Fruit fly (Drosophila melanogaster) whole organism, embryonic: Measurements from ENCODE around the gene CG31265.

Experiments used
- CG10209 ChIP-seq: fragments of 200-800 bp; sonication (Bioruptor generic); optimal IDR thresholded peaks from 3 replicates; lab custom pipeline; 2017; ENCODE audit warnings: missing biosample characterization, mild to moderate bottlenecking, missing genetic modification characterization, missing genetic modification reagents
- CG10654 ChIP-seq: fragments of 200-800 bp; sonication (Bioruptor generic); optimal IDR thresholded peaks from 2 replicates; lab custom pipeline; 2016; ENCODE audit warnings: missing biosample characterization, missing genetic modification characterization
- CG11504 ChIP-seq: fragments of 200-800 bp; sonication (Bioruptor generic); optimal IDR thresholded peaks from 3 replicates; lab custom pipeline; 2019; ENCODE audit warnings: missing biosample characterization, mild to moderate bottlenecking, missing genetic modification characterization, moderate library complexity
- CG12942 ChIP-seq: fragments of 200-800 bp; sonication (Bioruptor generic); optimal IDR thresholded peaks from 3 replicates; lab custom pipeline; 2016; ENCODE audit warnings: missing biosample characterization, missing genetic modification characterization
- CG14441 ChIP-seq: fragments of 200-800 bp; sonication (Bioruptor generic); IDR thresholded peaks from 2 replicates; pipeline ENCODE4 v1.3.6; 2022; ENCODE audit warnings: missing biosample characterization, missing genetic modification characterization
- CG15269 ChIP-seq: fragments of 200-800 bp; sonication (Bioruptor generic); optimal IDR thresholded peaks from 2 replicates; lab custom pipeline; 2018; ENCODE audit warnings: missing biosample characterization, mild to moderate bottlenecking, missing genetic modification characterization, moderate library complexity
- CG1529 ChIP-seq: fragments of 200-800 bp; sonication (Bioruptor generic); optimal IDR thresholded peaks from 3 replicates; lab custom pipeline; 2018; ENCODE audit warnings: missing biosample characterization, missing genetic modification characterization
- CG16779 ChIP-seq: fragments of 200-800 bp; sonication (Bioruptor generic); IDR thresholded peaks from 2 replicates; pipeline ENCODE4 v1.3.6; 2022; ENCODE audit warnings: missing biosample characterization, missing genetic modification characterization
- CG17568 ChIP-seq: fragments of 200-800 bp; sonication (Bioruptor generic); optimal IDR thresholded peaks from 2 replicates; lab custom pipeline; 2018; ENCODE audit warnings: missing biosample characterization, mild to moderate bottlenecking, missing genetic modification characterization, moderate library complexity
- CG17829 ChIP-seq: fragments of 200-800 bp; optimal IDR thresholded peaks from 2 replicates; lab custom pipeline; 2019; ENCODE audit warnings: missing biosample characterization, mild to moderate bottlenecking, missing genetic modification characterization, moderate library complexity
- CG2129 ChIP-seq: fragments of 200-800 bp; sonication (Bioruptor generic); IDR thresholded peaks from 2 replicates; pipeline ENCODE4 v1.3.6; 2022; ENCODE audit warnings: missing biosample characterization, missing genetic modification characterization; ENCODE audit not compliant: partially characterized antibody
- CG30403 ChIP-seq: fragments of 200-800 bp; sonication (Bioruptor generic); optimal IDR thresholded peaks from 3 replicates; lab custom pipeline; 2016; ENCODE audit warnings: missing biosample characterization, missing genetic modification characterization
- CG3281 ChIP-seq: fragments of 200-800 bp; sonication (Bioruptor generic); optimal IDR thresholded peaks from 3 replicates; lab custom pipeline; 2017; ENCODE audit warnings: missing biosample characterization, mild to moderate bottlenecking, missing genetic modification characterization
- CG33213 ChIP-seq: fragments of 200-800 bp; sonication (Bioruptor generic); optimal IDR thresholded peaks from 3 replicates; lab custom pipeline; 2016; ENCODE audit warnings: missing biosample characterization, missing genetic modification characterization
- CG34224 ChIP-seq: fragments of 200-800 bp; sonication (Bioruptor generic); IDR thresholded peaks from 3 replicates; pipeline ENCODE4 v1.3.6; 2022; ENCODE audit warnings: missing biosample characterization, missing genetic modification characterization; ENCODE audit not compliant: partially characterized antibody
- CG6175 ChIP-seq: fragments of 200-800 bp; sonication (Bioruptor generic); IDR thresholded peaks from 3 replicates; pipeline ENCODE4 v1.3.6; 2022; ENCODE audit warnings: missing biosample characterization, missing genetic modification characterization
- CG7357 ChIP-seq: fragments of 200-800 bp; sonication (Bioruptor generic); IDR thresholded peaks from 3 replicates; pipeline ENCODE4 v1.3.6; 2022; ENCODE audit warnings: missing biosample characterization, missing genetic modification characterization
- CG7556 ChIP-seq: fragments of 200-800 bp; sonication (Bioruptor generic); optimal IDR thresholded peaks from 2 replicates; lab custom pipeline; 2017; ENCODE audit warnings: missing biosample characterization, mild to moderate bottlenecking, missing genetic modification characterization
- CG7786 ChIP-seq: fragments of 200-800 bp; sonication (Bioruptor generic); optimal IDR thresholded peaks from 2 replicates; lab custom pipeline; 2016; ENCODE audit warnings: missing biosample characterization, missing genetic modification characterization
- CG7928 ChIP-seq: fragments of 200-800 bp; sonication (Bioruptor generic); optimal IDR thresholded peaks from 2 replicates; lab custom pipeline; 2017; ENCODE audit warnings: missing biosample characterization, mild to moderate bottlenecking, missing genetic modification characterization
- CG8944 ChIP-seq: fragments of 200-800 bp; sonication (Bioruptor generic); optimal IDR thresholded peaks from 3 replicates; lab custom pipeline; 2016; ENCODE audit warnings: missing biosample characterization, missing genetic modification characterization
- CG9876 ChIP-seq: fragments of 200-800 bp; sonication (Bioruptor generic); optimal IDR thresholded peaks from 2 replicates; lab custom pipeline; 2016; ENCODE audit warnings: missing biosample characterization, missing genetic modification characterization
- Chrac-16 ChIP-seq: fragments of 200-800 bp; sonication (Bioruptor generic); optimal IDR thresholded peaks from 3 replicates; lab custom pipeline; 2016; ENCODE audit warnings: missing biosample characterization, missing genetic modification characterization
- HLH3B ChIP-seq: fragments of 200-800 bp; sonication (Bioruptor generic); IDR thresholded peaks from 2 replicates; pipeline ENCODE4 v1.3.6; 2022; ENCODE audit warnings: missing biosample characterization, missing genetic modification characterization
- HLH54F ChIP-seq: fragments of 200-800 bp; sonication (Bioruptor generic); optimal IDR thresholded peaks from 3 replicates; lab custom pipeline; 2016; ENCODE audit warnings: missing biosample characterization, missing genetic modification characterization
- HmgD ChIP-seq: fragments of 200-800 bp; sonication (Bioruptor generic); optimal IDR thresholded peaks from 3 replicates; lab custom pipeline; 2016; ENCODE audit warnings: missing biosample characterization, missing genetic modification characterization
- Mrtf ChIP-seq: fragments of 200-800 bp; sonication (Bioruptor generic); IDR thresholded peaks from 3 replicates; pipeline ENCODE4 v1.3.6; 2022; ENCODE audit warnings: missing biosample characterization, missing genetic modification characterization
- NC2α ChIP-seq: fragments of 200-800 bp; sonication (Bioruptor generic); optimal IDR thresholded peaks from 2 replicates; lab custom pipeline; 2016; ENCODE audit warnings: missing biosample characterization, missing genetic modification characterization
- NK7.1 ChIP-seq: fragments of 200-800 bp; sonication (Bioruptor generic); optimal IDR thresholded peaks from 3 replicates; lab custom pipeline; 2016; ENCODE audit warnings: missing biosample characterization, missing genetic modification characterization
- Optix ChIP-seq: fragments of 200-800 bp; sonication (Bioruptor generic); IDR thresholded peaks from 3 replicates; pipeline ENCODE4 v1.3.6; 2022; ENCODE audit warnings: missing biosample characterization, missing genetic modification characterization
- Pdp1 ChIP-seq, 2 experiments: fragments of 200-800 bp; sonication (Bioruptor generic); optimal IDR thresholded peaks; 3 replicates each; lab custom pipeline; 2016; ENCODE audit warnings: missing biosample characterization in 2 of 2, missing genetic modification characterization in 2 of 2, mild to moderate bottlenecking in 1 of 2, moderate library complexity in 1 of 2
- Ssrp ChIP-seq: fragments of 200-800 bp; sonication (Bioruptor generic); optimal IDR thresholded peaks from 2 replicates; lab custom pipeline; 2018; ENCODE audit warnings: missing biosample characterization, mild to moderate bottlenecking, missing genetic modification characterization, moderate library complexity
- Taf1 ChIP-seq: fragments of 200-800 bp; sonication (Bioruptor generic); IDR thresholded peaks from 2 replicates; pipeline ENCODE4 v1.3.6; 2022; ENCODE audit warnings: missing biosample characterization, missing genetic modification characterization
- abd-A ChIP-seq: fragments of 200-800 bp; sonication (Bioruptor generic); optimal IDR thresholded peaks from 3 replicates; lab custom pipeline; 2019; ENCODE audit warnings: missing biosample characterization, mild to moderate bottlenecking, missing genetic modification characterization, moderate library complexity
- bowl ChIP-seq: fragments of 200-800 bp; sonication (Bioruptor generic); IDR thresholded peaks from 2 replicates; pipeline ENCODE4 v1.3.6; 2022; ENCODE audit warnings: missing biosample characterization, missing genetic modification characterization
- dpn ChIP-seq, 2 experiments: fragments of 200-800 bp; sonication (Bioruptor generic); optimal IDR thresholded peaks; 3 replicates each; lab custom pipeline; 2016; ENCODE audit warnings: missing biosample characterization in 2 of 2, missing genetic modification characterization in 2 of 2
- fru ChIP-seq: fragments of >200 bp; optimal IDR thresholded peaks from 2 replicates; lab custom pipeline; 2017
- ham ChIP-seq: fragments of 200-800 bp; sonication (Bioruptor generic); IDR thresholded peaks from 2 replicates; pipeline ENCODE4 v1.3.6; 2022; ENCODE audit warnings: missing biosample characterization, missing genetic modification characterization
- kah ChIP-seq: fragments of 200-800 bp; sonication (Bioruptor generic); optimal IDR thresholded peaks from 2 replicates; lab custom pipeline; 2018; ENCODE audit warnings: missing biosample characterization, mild to moderate bottlenecking, missing genetic modification characterization
- klu ChIP-seq: fragments of 200-800 bp; sonication (Bioruptor generic); IDR thresholded peaks from 2 replicates; pipeline ENCODE4 v1.3.6; 2022; ENCODE audit warnings: missing biosample characterization, missing genetic modification characterization
- p53 ChIP-seq: fragments of 200-800 bp; sonication (Bioruptor generic); optimal IDR thresholded peaks from 2 replicates; lab custom pipeline; 2016; ENCODE audit warnings: missing biosample characterization, missing genetic modification characterization
- pita ChIP-seq: fragments of 200-800 bp; sonication (Bioruptor generic); optimal IDR thresholded peaks from 2 replicates; lab custom pipeline; 2017; ENCODE audit warnings: missing biosample characterization, mild to moderate bottlenecking, missing genetic modification characterization
- scrt ChIP-seq: fragments of 200-800 bp; sonication (Bioruptor generic); optimal IDR thresholded peaks from 2 replicates; lab custom pipeline; 2018; ENCODE audit warnings: missing biosample characterization, mild to moderate bottlenecking, missing genetic modification characterization, moderate library complexity
- slou ChIP-seq: fragments of 200-800 bp; sonication (Bioruptor generic); optimal IDR thresholded peaks from 3 replicates; lab custom pipeline; 2016; ENCODE audit warnings: missing biosample characterization, missing genetic modification characterization
- tgo ChIP-seq: fragments of 200-800 bp; sonication (Bioruptor generic); IDR thresholded peaks from 3 replicates; pipeline ENCODE4 v1.3.6; 2022; ENCODE audit warnings: missing biosample characterization, missing genetic modification characterization
- tna ChIP-seq: fragments of 200-800 bp; sonication (Bioruptor generic); IDR thresholded peaks from 2 replicates; pipeline ENCODE4 v1.3.6; 2022; ENCODE audit warnings: missing biosample characterization, missing genetic modification characterization; ENCODE audit not compliant: partially characterized antibody
- twi ChIP-seq: fragments of 200-800 bp; optimal IDR thresholded peaks from 2 replicates; lab custom pipeline; 2019; ENCODE audit warnings: missing biosample characterization, mild to moderate bottlenecking, missing genetic modification characterization, moderate library complexity
- tx ChIP-seq: fragments of 200-800 bp; sonication (Bioruptor generic); optimal IDR thresholded peaks from 2 replicates; lab custom pipeline; 2016; ENCODE audit warnings: missing biosample characterization, missing genetic modification characterization
- unpg ChIP-seq: fragments of 200-800 bp; sonication (Bioruptor generic); optimal IDR thresholded peaks from 3 replicates; lab custom pipeline; 2018; ENCODE audit warnings: missing biosample characterization, mild to moderate bottlenecking, missing genetic modification characterization, moderate library complexity
- zfh1 ChIP-seq: fragments of 200-800 bp; sonication (Bioruptor generic); IDR thresholded peaks from 3 replicates; pipeline ENCODE4 v1.3.6; 2022; ENCODE audit warnings: missing biosample characterization, missing genetic modification characterization

Gene CG31265

DNA sequence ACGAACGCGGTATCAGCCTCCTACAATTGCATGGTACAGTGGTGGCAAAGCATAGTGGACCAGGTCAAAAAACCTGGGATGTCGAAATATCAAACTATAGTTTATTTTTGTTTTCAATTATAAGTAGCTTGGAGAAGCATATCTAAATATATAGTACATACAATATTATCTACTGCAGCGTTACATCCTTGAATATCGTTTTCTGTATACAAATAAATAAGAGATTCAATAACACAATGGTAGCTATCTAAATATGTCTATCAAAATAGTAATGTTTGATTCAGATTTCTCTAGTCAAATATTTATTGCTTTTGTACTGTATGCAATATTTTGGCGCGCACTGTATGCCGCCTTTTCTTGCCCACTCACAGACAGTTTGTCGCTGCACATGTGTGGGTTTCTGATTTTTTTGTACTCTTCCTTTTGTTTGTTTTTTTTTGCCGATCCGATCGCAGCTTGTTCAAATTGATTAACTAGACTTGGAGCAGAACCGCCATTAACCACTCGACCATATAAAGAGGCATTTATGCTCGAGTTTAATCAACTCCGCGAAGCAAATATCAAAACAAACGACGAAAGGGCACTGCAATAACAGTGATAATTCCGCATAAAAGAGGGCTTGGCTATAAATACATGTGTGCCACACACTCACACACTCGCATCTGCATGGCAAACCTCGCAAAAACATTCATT, 47.2 kb upstream of the CG31265 start (continued):
- TF ChIP-seq Chrac-16 (GFP tag; lab: Kevin White, UChicago) = peak; percentile 94
- TF ChIP-seq HmgD (GFP tag; lab: Kevin White, UChicago) = peak; percentile 9
- peak; percentile 88 for TF ChIP-seq Mrtf (GFP tag; lab: Robert Waterston, UW)
- TF ChIP-seq CG1529 = peak; percentile 96
- peak; percentile 93 for TF ChIP-seq HLH3B (GFP tag; lab: Robert Waterston, UW)
- peak; percentile 92 for TF ChIP-seq CG14441 (GFP tag; lab: Robert Waterston, UW)
- TF ChIP-seq CG11504 (tag; lab: Kevin White, UChicago) = peak; percentile 95
- no peak for TF ChIP-seq abd-A
- TF ChIP-seq CG33213 (GFP tag; lab: Kevin White, UChicago) = peak; percentile 64
- no peak for TF ChIP-seq tna (GFP tag; lab: Robert Waterston, UW)
- TF ChIP-seq CG9876 (GFP tag; lab: Kevin White, UChicago) = peak; percentile 50
- peak; percentile 70 for TF ChIP-seq CG7928 (GFP tag; lab: Kevin White, UChicago)
- peak; percentile 96 for TF ChIP-seq CG17829
- peak; percentile 96 for TF ChIP-seq Ssrp (tag; lab: Kevin White, UChicago)
- TF ChIP-seq scrt (GFP tag; lab: Kevin White, UChicago) = peak; percentile 77
- peak; percentile 84 for TF ChIP-seq NK7.1 (GFP tag; lab: Kevin White, UChicago)
- TF ChIP-seq CG30403 (GFP tag; lab: Kevin White, UChicago) = peak; percentile 97
- TF ChIP-seq HLH54F = peak; percentile 86
- peak; percentile 94; the same call in 2 of the 3 replicates for TF ChIP-seq zfh1 (GFP tag; lab: Robert Waterston, UW)
- peak; percentile 75; the same call in 1 of the 2 replicates for TF ChIP-seq bowl (GFP tag; lab: Robert Waterston, UW)
- TF ChIP-seq tgo (GFP tag; lab: Robert Waterston, UW) = peak; percentile 95
- TF ChIP-seq CG6175 (GFP tag; lab: Robert Waterston, UW) = peak; percentile 82
- TF ChIP-seq twi (tag; lab: Kevin White, UChicago) = peak; percentile 84
- peak; percentile 98 for TF ChIP-seq CG7556 (GFP tag; lab: Kevin White, UChicago)
- peak; percentile 79 for TF ChIP-seq CG16779 (GFP tag; lab: Robert Waterston, UW)
- TF ChIP-seq ham (GFP tag; lab: Robert Waterston, UW) = peak; percentile 62
- TF ChIP-seq CG12942 (GFP tag; lab: Kevin White, UChicago) = peak; percentile 87
- TF ChIP-seq CG10209 (GFP tag; lab: Kevin White, UChicago) = peak; percentile 96
- TF ChIP-seq CG34224 (GFP tag; lab: Robert Waterston, UW) = no peak; the same call in 2 of the 3 replicates
- TF ChIP-seq tx = peak; percentile 77
- TF ChIP-seq CG15269 (tag; lab: Kevin White, UChicago) = peak; percentile 96
- TF ChIP-seq Taf1 (GFP tag; lab: Robert Waterston, UW) = peak; percentile 82; the same call in 1 of the 2 replicates
- peak; percentile 92 for TF ChIP-seq slou
- peak; percentile 87 to 92 for TF ChIP-seq Pdp1 (GFP tag; optimal IDR thresholded peaks at IDR 0.05; lab: Kevin White, UChicago)
- TF ChIP-seq CG8944 = peak; percentile 84
- peak; percentile 88 for TF ChIP-seq CG7786
- TF ChIP-seq fru (lab: Kevin White, UChicago) = no peak
- TF ChIP-seq Optix (GFP tag; lab: Robert Waterston, UW) = peak; percentile 85
- peak; percentile 91 for TF ChIP-seq CG10654
- TF ChIP-seq CG7357 (GFP tag; lab: Robert Waterston, UW) = peak; percentile 85
- TF ChIP-seq dpn (GFP tag; optimal IDR thresholded peaks at IDR 0.05; lab: Kevin White, UChicago) = peak; percentile 90 to 94
- TF ChIP-seq unpg (GFP tag; lab: Kevin White, UChicago) = peak; percentile 97
- peak; percentile 95 for TF ChIP-seq CG3281
- peak; percentile 79 for TF ChIP-seq NC2α (GFP tag; lab: Kevin White, UChicago)
- TF ChIP-seq kah = peak; percentile 90
- TF ChIP-seq klu (GFP tag; lab: Robert Waterston, UW) = peak; percentile 91
- no peak for TF ChIP-seq CG2129 (GFP tag; lab: Robert Waterston, UW)
- TF ChIP-seq p53 (GFP tag; lab: Kevin White, UChicago) = peak; percentile 63
- TF ChIP-seq CG17568 (GFP tag; lab: Kevin White, UChicago) = peak; percentile 92
- TF ChIP-seq pita = no peak
